Fruit fly (Drosophila melanogaster) whole organism, adult: ENCODE results near the gene CG4281.

Experiments used
- CG12768 ChIP-seq: fragments of 200-800 bp; sonication (Bioruptor generic); optimal IDR thresholded peaks from 2 replicates; lab custom pipeline; 2017; ENCODE audit warnings: missing biosample characterization, missing genetic modification characterization, mild to moderate bottlenecking, moderate library complexity, missing genetic modification reagents
- CG14711 ChIP-seq: fragments of 200-800 bp; sonication (Bioruptor generic); optimal IDR thresholded peaks from 2 replicates; lab custom pipeline; 2018; ENCODE audit warnings: missing biosample characterization, mild to moderate bottlenecking, missing genetic modification characterization, moderate library complexity
- ovo ChIP-seq: fragments of 200-800 bp; sonication (Bioruptor generic); optimal IDR thresholded peaks from 2 replicates; lab custom pipeline; 2016; ENCODE audit warnings: missing biosample characterization, missing genetic modification characterization

dm6 chrX:2076412-2077357 is 11.7 kb upstream of the CG4281 start, which contains the start of gene CG4025:
- TF ChIP-seq ovo (GFP tag; lab: Kevin White, UChicago) (peak; percentile 56), CG14711 (no peak), CG12768 (GFP tag; lab: Kevin White, UChicago) (no peak)
